Worm (Caenorhabditis elegans) whole organism, young adult: Measurements from ENCODE around the gene lin-52.

Experiments used
- B0035.1 ChIP-seq: sonication (generic microtip); optimal IDR thresholded peaks from 2 replicates; lab custom pipeline; 2016; ENCODE audit warnings: missing genetic modification characterization, mild to moderate bottlenecking, missing compliant biosample characterization, missing genotype, missing genetic modification reagents
- F10E7.11 ChIP-seq: sonication (generic microtip); optimal IDR thresholded peaks from 2 replicates; lab custom pipeline; 2017; ENCODE audit warnings: mild to moderate bottlenecking, missing genetic modification characterization, moderate library complexity, missing compliant biosample characterization
- F22D6.2 ChIP-seq: sonication (generic microtip); optimal IDR thresholded peaks from 2 replicates; lab custom pipeline; 2016; ENCODE audit warnings: mild to moderate bottlenecking, missing genetic modification characterization, missing compliant biosample characterization
- F39B2.1 ChIP-seq: fragments of 200-800 bp; sonication (Bioruptor generic); IDR thresholded peaks from 2 replicates; pipeline ENCODE4 v1.3.6; 2022; ENCODE audit warnings: missing genetic modification reagents, missing genetic modification characterization, missing compliant biosample characterization
- K12H6.12 ChIP-seq: fragments of 200-800 bp; sonication (Bioruptor generic); optimal IDR thresholded peaks from 2 replicates; lab custom pipeline; 2018; ENCODE audit warnings: mild to moderate bottlenecking, missing genetic modification characterization, missing compliant biosample characterization
- Y53F4B.3 ChIP-seq: fragments of 200-800 bp; sonication (Bioruptor generic); IDR thresholded peaks from 2 replicates; pipeline ENCODE4 v1.3.6; 2022; ENCODE audit warnings: missing genetic modification reagents, missing genetic modification characterization, missing compliant biosample characterization
- Y56A3A.18 ChIP-seq: fragments of 200-800 bp; sonication (Bioruptor generic); IDR thresholded peaks from 2 replicates; pipeline ENCODE4 v1.3.6; 2022; ENCODE audit warnings: missing genetic modification reagents, missing genetic modification characterization, missing compliant biosample characterization
- Y67H2A.10 ChIP-seq: fragments of 200-800 bp; sonication (Bioruptor generic); conservative IDR thresholded peaks from 2 replicates; pipeline ENCODE4 v1.3.6; 2022; ENCODE audit warnings: missing genetic modification reagents, missing genetic modification characterization, missing compliant biosample characterization
- Y79H2A.3 ChIP-seq: fragments of 200-800 bp; sonication (Bioruptor generic); conservative IDR thresholded peaks from 2 replicates; pipeline ENCODE4 v1.3.6; 2022; ENCODE audit warnings: missing genetic modification reagents, missing genetic modification characterization, missing compliant biosample characterization
- ama-1 ChIP-seq, 3 experiments: fragments of 150-350 bp in 1 of 3; sonication (generic microtip) in 2 of 3; optimal IDR thresholded peaks; 2 replicates each; lab custom pipeline; 2014 to 2018; ENCODE audit warnings: missing biosample characterization in 2 of 3, missing genetic modification characterization in 2 of 3, missing genetic modification reagents in 2 of 3
- atf-7 ChIP-seq: sonication (generic microtip); optimal IDR thresholded peaks from 2 replicates; lab custom pipeline; 2017; ENCODE audit warnings: mild to moderate bottlenecking, missing genetic modification characterization, missing compliant biosample characterization
- athp-1 ChIP-seq: sonication (generic microtip); optimal IDR thresholded peaks from 2 replicates; lab custom pipeline; 2017; ENCODE audit warnings: mild to moderate bottlenecking, missing genetic modification characterization, missing compliant biosample characterization
- attf-3 ChIP-seq: fragments of 200-800 bp; sonication (Bioruptor generic); conservative IDR thresholded peaks from 2 replicates; pipeline ENCODE4 v1.3.6; 2022; ENCODE audit warnings: missing genetic modification reagents, missing genetic modification characterization, missing compliant biosample characterization
- attf-6 ChIP-seq: fragments of 200-800 bp; sonication (Bioruptor generic); IDR thresholded peaks from 2 replicates; pipeline ENCODE4 v1.3.6; 2022; ENCODE audit warnings: missing genetic modification reagents, missing genetic modification characterization, missing compliant biosample characterization
- ceh-27 ChIP-seq: fragments of 200-800 bp; sonication (Bioruptor generic); optimal IDR thresholded peaks from 2 replicates; lab custom pipeline; 2018; ENCODE audit warnings: mild to moderate bottlenecking, missing genetic modification characterization, moderate library complexity, missing compliant biosample characterization
- ceh-40 ChIP-seq: fragments of 200-800 bp; sonication (Bioruptor generic); IDR thresholded peaks from 2 replicates; pipeline ENCODE4 v1.3.6; 2022; ENCODE audit warnings: missing genetic modification characterization, missing compliant biosample characterization
- ceh-58 ChIP-seq: fragments of 200-800 bp; sonication (Bioruptor generic); IDR thresholded peaks from 2 replicates; pipeline ENCODE4 v1.3.6; 2022; ENCODE audit warnings: missing genetic modification characterization, missing compliant biosample characterization
- die-1 ChIP-seq: sonication (generic microtip); optimal IDR thresholded peaks from 2 replicates; lab custom pipeline; 2016; ENCODE audit warnings: missing genotype, mild to moderate bottlenecking, missing genetic modification characterization, missing compliant biosample characterization
- dpff-1 ChIP-seq: sonication (generic microtip); optimal IDR thresholded peaks from 2 replicates; lab custom pipeline; 2017; ENCODE audit warnings: mild to moderate bottlenecking, missing genetic modification characterization, missing compliant biosample characterization
- dpl-1 ChIP-seq: fragments of 150-350 bp; optimal IDR thresholded peaks from 2 replicates; lab custom pipeline; 2014; ENCODE audit warnings: missing biosample characterization, missing genetic modification reagents, missing genetic modification characterization
- egl-44 ChIP-seq: fragments of 200-800 bp; sonication (Bioruptor generic); IDR thresholded peaks from 2 replicates; pipeline ENCODE4 v1.3.6; 2022; ENCODE audit warnings: missing genetic modification reagents, missing genetic modification characterization, missing compliant biosample characterization
- gei-17 ChIP-seq: fragments of 200-800 bp; sonication (Bioruptor generic); optimal IDR thresholded peaks from 2 replicates; lab custom pipeline; 2018; ENCODE audit warnings: mild to moderate bottlenecking, missing genetic modification characterization, missing compliant biosample characterization
- hlh-12 ChIP-seq: sonication (generic microtip); optimal IDR thresholded peaks from 2 replicates; lab custom pipeline; 2016; ENCODE audit warnings: missing genetic modification characterization, missing compliant biosample characterization
- hlh-26 ChIP-seq: fragments of 200-800 bp; sonication (Bioruptor generic); conservative IDR thresholded peaks from 2 replicates; pipeline ENCODE4 v1.3.6; 2022; ENCODE audit warnings: missing genetic modification reagents, missing genetic modification characterization, missing compliant biosample characterization
- hmg-20 ChIP-seq: fragments of 200-800 bp; sonication (Bioruptor generic); IDR thresholded peaks from 2 replicates; pipeline ENCODE4 v1.3.6; 2022; ENCODE audit warnings: missing genetic modification reagents, missing genetic modification characterization, missing compliant biosample characterization
- let-526 ChIP-seq: fragments of 200-800 bp; sonication (Bioruptor generic); IDR thresholded peaks from 2 replicates; pipeline ENCODE4 v1.3.6; 2022; ENCODE audit warnings: missing genetic modification reagents, missing genetic modification characterization, missing compliant biosample characterization
- let-607 ChIP-seq, 2 experiments: fragments of 200-800 bp in 1 of 2; sonication (Bioruptor generic) in 1 of 2; sonication (generic microtip) in 1 of 2; optimal IDR thresholded peaks; 2 replicates each; lab custom pipeline; 2016 to 2018; ENCODE audit warnings: mild to moderate bottlenecking in 2 of 2, missing compliant biosample characterization in 2 of 2, missing genetic modification characterization in 2 of 2, moderate library complexity in 2 of 2, missing genotype in 1 of 2
- lin-26 ChIP-seq: fragments of 200-800 bp; sonication (Bioruptor generic); IDR thresholded peaks from 2 replicates; pipeline ENCODE4 v1.3.6; 2022; ENCODE audit warnings: missing genetic modification reagents, missing genetic modification characterization, missing compliant biosample characterization
- lin-35 ChIP-seq, 3 experiments: fragments of 150-350 bp in 2 of 3; sonication (generic microtip) in 1 of 3; optimal IDR thresholded peaks; 2 replicates each; lab custom pipeline; 2014 to 2018; ENCODE audit warnings: missing biosample characterization in 3 of 3, missing genetic modification characterization in 3 of 3, missing genetic modification reagents in 3 of 3
- lin-54 ChIP-seq: fragments of 200-800 bp; sonication (Bioruptor generic); optimal IDR thresholded peaks from 2 replicates; lab custom pipeline; 2018; ENCODE audit warnings: mild to moderate bottlenecking, missing genetic modification characterization, missing compliant biosample characterization
- lir-1 ChIP-seq: fragments of 200-800 bp; sonication (Bioruptor generic); conservative IDR thresholded peaks from 2 replicates; pipeline ENCODE4 v1.3.6; 2022; ENCODE audit warnings: missing genetic modification reagents, missing genetic modification characterization, missing compliant biosample characterization
- lsy-27 ChIP-seq: sonication (generic microtip); optimal IDR thresholded peaks from 2 replicates; lab custom pipeline; 2017; ENCODE audit warnings: missing genetic modification characterization, mild to moderate bottlenecking, missing compliant biosample characterization, antibody characterized with exemption, missing genotype, borderline replicate concordance; ENCODE audit not compliant: insufficient read depth
- madf-10 ChIP-seq: sonication (generic microtip); optimal IDR thresholded peaks from 2 replicates; lab custom pipeline; 2016; ENCODE audit warnings: mild to moderate bottlenecking, missing genetic modification characterization, missing compliant biosample characterization
- madf-3 ChIP-seq: fragments of 200-800 bp; sonication (Bioruptor generic); IDR thresholded peaks from 2 replicates; pipeline ENCODE4 v1.3.6; 2022; ENCODE audit warnings: missing genetic modification reagents, missing genetic modification characterization, missing compliant biosample characterization
- madf-6 ChIP-seq: fragments of 200-800 bp; sonication (Bioruptor generic); IDR thresholded peaks from 2 replicates; pipeline ENCODE4 v1.3.6; 2022; ENCODE audit warnings: missing genetic modification reagents, missing genetic modification characterization, missing compliant biosample characterization
- mcd-1 ChIP-seq: fragments of 200-800 bp; sonication (Bioruptor generic); IDR thresholded peaks from 2 replicates; pipeline ENCODE4 v1.3.6; 2022; ENCODE audit warnings: missing genetic modification reagents, missing genetic modification characterization, missing compliant biosample characterization
- mel-28 ChIP-seq: sonication (generic microtip); optimal IDR thresholded peaks from 2 replicates; lab custom pipeline; 2016; ENCODE audit warnings: borderline replicate concordance, mild to moderate bottlenecking, missing genetic modification characterization, missing compliant biosample characterization
- nfya-1 ChIP-seq: sonication (generic microtip); optimal IDR thresholded peaks from 2 replicates; lab custom pipeline; 2017; ENCODE audit warnings: antibody characterized with exemption, missing compliant biosample characterization, missing genetic modification characterization, borderline replicate concordance; ENCODE audit not compliant: insufficient read depth
- nfyb-1 ChIP-seq: fragments of 200-800 bp; sonication (Bioruptor generic); IDR thresholded peaks from 2 replicates; pipeline ENCODE4 v1.3.6; 2022; ENCODE audit warnings: missing genetic modification reagents, missing genetic modification characterization, missing compliant biosample characterization
- repo-1 ChIP-seq: sonication (generic microtip); optimal IDR thresholded peaks from 2 replicates; lab custom pipeline; 2017; ENCODE audit warnings: mild to moderate bottlenecking, missing genetic modification characterization, missing compliant biosample characterization
- sdz-38 ChIP-seq: sonication (generic microtip); optimal IDR thresholded peaks from 2 replicates; lab custom pipeline; 2016; ENCODE audit warnings: missing genotype, missing genetic modification characterization, missing compliant biosample characterization
- snpc-1.3 ChIP-seq: sonication (generic microtip); optimal IDR thresholded peaks from 2 replicates; lab custom pipeline; 2017; ENCODE audit warnings: missing genetic modification characterization, mild to moderate bottlenecking, missing compliant biosample characterization, antibody characterized with exemption, moderate library complexity, missing genotype, missing genetic modification reagents; ENCODE audit not compliant: insufficient read depth
- somi-1 ChIP-seq: fragments of 200-800 bp; sonication (Bioruptor generic); optimal IDR thresholded peaks from 2 replicates; lab custom pipeline; 2018; ENCODE audit warnings: mild to moderate bottlenecking, missing genetic modification characterization, missing compliant biosample characterization
- tbx-9 ChIP-seq: sonication (generic microtip); optimal IDR thresholded peaks from 2 replicates; lab custom pipeline; 2016; ENCODE audit warnings: borderline replicate concordance, missing genetic modification characterization, inconsistent platforms, missing compliant biosample characterization
- unc-130 ChIP-seq: sonication (generic microtip); optimal IDR thresholded peaks from 2 replicates; lab custom pipeline; 2016; ENCODE audit warnings: missing genetic modification reagents, missing genetic modification characterization, missing compliant biosample characterization
- zfh-2 ChIP-seq: fragments of 200-800 bp; sonication (Bioruptor generic); conservative IDR thresholded peaks from 2 replicates; pipeline ENCODE4 v1.3.6; 2022; ENCODE audit warnings: missing genetic modification reagents, missing genetic modification characterization, missing compliant biosample characterization
- ztf-18 ChIP-seq: sonication (generic microtip); optimal IDR thresholded peaks from 2 replicates; lab custom pipeline; 2016; ENCODE audit warnings: missing genotype, mild to moderate bottlenecking, missing genetic modification characterization, missing compliant biosample characterization

lin-52 gene

DNA sequence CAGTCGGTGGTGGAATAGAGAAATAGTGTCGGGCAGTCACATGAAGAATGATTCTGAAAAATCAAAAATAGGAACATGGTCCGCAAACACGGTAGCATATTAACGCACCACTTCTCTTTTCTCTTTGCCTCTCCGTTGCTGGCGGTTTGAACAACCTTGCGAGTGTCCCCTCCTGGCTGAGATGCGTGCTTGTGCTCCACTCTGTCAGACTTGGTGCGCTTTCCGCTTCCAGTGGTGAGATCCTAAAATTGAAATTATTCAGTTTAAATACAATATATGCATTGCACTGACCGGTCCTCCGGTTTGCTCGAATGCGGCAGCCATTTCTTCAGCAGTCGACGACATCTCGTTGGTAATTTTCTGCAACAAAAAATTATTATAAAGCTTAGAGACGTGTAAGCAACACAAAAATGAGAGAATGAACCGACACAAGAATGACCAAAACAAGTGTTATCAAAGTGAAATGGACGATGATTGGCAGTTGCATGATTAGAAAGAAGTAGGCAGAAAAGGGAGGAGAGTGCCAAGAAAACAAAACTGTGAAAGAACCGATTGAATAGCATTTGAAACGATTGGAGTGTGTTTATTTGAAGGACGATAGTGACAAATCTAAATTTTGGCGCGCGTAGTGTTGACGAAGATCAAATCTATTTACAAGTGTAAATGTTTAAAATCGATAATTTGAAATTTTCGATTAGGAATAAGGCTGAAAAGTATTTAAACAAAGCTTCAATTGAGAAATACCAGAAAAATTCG lies 701 bp upstream of the lin-52 start, which contains the start of gene ZK632.9 (continued):
- TF ChIP-seq F10E7.11 (tag; lab: Kevin White, UChicago) (no peak), nfya-1 (tag; lab: Kevin White, UChicago) (no peak), tbx-9 (tag; lab: Kevin White, UChicago) (peak; percentile 58), lsy-27 (tag; lab: Kevin White, UChicago) (no peak), zfh-2 (GFP tag; lab: Robert Waterston, UW) (peak; percentile 75), athp-1 (no peak), mel-28 (tag; lab: Kevin White, UChicago) (no peak), let-526 (GFP tag; lab: Robert Waterston, UW) (no peak), Y67H2A.10 (no peak), madf-10 (no peak), repo-1 (tag; lab: Kevin White, UChicago) (no peak), attf-6 (GFP tag; lab: Robert Waterston, UW) (no peak), sdz-38 (tag; lab: Kevin White, UChicago) (no peak), ama-1 (optimal IDR thresholded peaks at IDR 0.05; lab: Kevin White, UChicago) (peak; percentile 70), ama-1 (GFP tag; optimal IDR thresholded peaks at IDR 0.05; lab: Kevin White, UChicago) (no peak), hlh-12 (tag; lab: Kevin White, UChicago) (no peak), egl-44 (GFP tag; lab: Robert Waterston, UW) (no peak), ceh-27 (GFP tag; lab: Kevin White, UChicago) (no peak), hlh-26 (GFP tag; lab: Robert Waterston, UW) (no peak), mcd-1 (GFP tag; lab: Robert Waterston, UW) (no peak; the same call in 1 of the 2 replicates), madf-6 (GFP tag; lab: Robert Waterston, UW) (peak; percentile 79), Y56A3A.18 (no peak), dpl-1 (GFP tag; lab: Kevin White, UChicago) (no peak), lin-26 (GFP tag; lab: Robert Waterston, UW) (no peak), unc-130 (GFP tag; lab: Kevin White, UChicago) (no peak), ceh-40 (GFP tag; lab: Robert Waterston, UW) (no peak), ztf-18 (tag; lab: Kevin White, UChicago) (no peak), Y79H2A.3 (GFP tag; lab: Robert Waterston, UW) (0 out of 2 replicates have a peak, but pooled peaks have one; percentile 10), attf-3 (GFP tag; lab: Robert Waterston, UW) (no peak), lin-35 (GFP tag; optimal IDR thresholded peaks at IDR 0.05; lab: Kevin White, UChicago) (no peak), atf-7 (tag; lab: Kevin White, UChicago) (no peak), nfyb-1 (GFP tag; lab: Robert Waterston, UW) (no peak), lir-1 (GFP tag; lab: Robert Waterston, UW) (no peak), ceh-58 (GFP tag; lab: Robert Waterston, UW) (no peak), snpc-1.3 (no peak), K12H6.12 (tag; lab: Kevin White, UChicago) (no peak), F22D6.2 (no peak), dpff-1 (tag; lab: Kevin White, UChicago) (no peak), die-1 (no peak), B0035.1 (tag; lab: Kevin White, UChicago) (no peak), let-607 (tag; optimal IDR thresholded peaks at IDR 0.05; lab: Kevin White, UChicago) (peak in 1 of 2 experiments; percentile 30), F39B2.1 (no peak), Y53F4B.3 (no peak), madf-3 (GFP tag; lab: Robert Waterston, UW) (peak; percentile 65; the same call in 1 of the 2 replicates), hmg-20 (no peak), lin-54 (no peak), somi-1 (GFP tag; lab: Kevin White, UChicago) (no peak), gei-17 (GFP tag; lab: Kevin White, UChicago) (no peak)
